Fruit fly (Drosophila melanogaster) whole organism, embryonic: ENCODE measurements around the gene bsk.

Experiments used
- BEAF-32 ChIP-seq: fragments of 200-800 bp; sonication (Bioruptor generic); optimal IDR thresholded peaks from 3 replicates; lab custom pipeline; 2017; ENCODE audit warnings: missing biosample characterization, missing genetic modification characterization, mild to moderate bottlenecking, moderate library complexity, missing genetic modification reagents
- BtbVII ChIP-seq: fragments of 200-800 bp; sonication (Bioruptor generic); optimal IDR thresholded peaks from 3 replicates; lab custom pipeline; 2017; ENCODE audit warnings: missing biosample characterization, mild to moderate bottlenecking, missing genetic modification characterization
- CG10543 ChIP-seq: fragments of 200-800 bp; sonication (Bioruptor generic); optimal IDR thresholded peaks from 3 replicates; lab custom pipeline; 2017; ENCODE audit warnings: missing biosample characterization, mild to moderate bottlenecking, missing genetic modification characterization, moderate library complexity
- CG11504 ChIP-seq: fragments of 200-800 bp; sonication (Bioruptor generic); optimal IDR thresholded peaks from 3 replicates; lab custom pipeline; 2019; ENCODE audit warnings: missing biosample characterization, mild to moderate bottlenecking, missing genetic modification characterization, moderate library complexity
- CG12155 ChIP-seq: fragments of 200-800 bp; sonication (Bioruptor generic); optimal IDR thresholded peaks from 3 replicates; lab custom pipeline; 2016; ENCODE audit warnings: missing biosample characterization, missing genetic modification characterization
- CG12219 ChIP-seq: fragments of 200-800 bp; sonication (Bioruptor generic); optimal IDR thresholded peaks from 3 replicates; lab custom pipeline; 2018; ENCODE audit warnings: missing biosample characterization, mild to moderate bottlenecking, missing genetic modification characterization
- CG13287 ChIP-seq: fragments of 200-800 bp; sonication (Bioruptor generic); IDR thresholded peaks from 2 replicates; pipeline ENCODE4 v1.3.6; 2022; ENCODE audit warnings: missing biosample characterization, missing genetic modification characterization; ENCODE audit not compliant: partially characterized antibody
- CG13775 ChIP-seq: fragments of 200-800 bp; sonication (Bioruptor generic); optimal IDR thresholded peaks from 3 replicates; lab custom pipeline; 2017; ENCODE audit warnings: missing biosample characterization, mild to moderate bottlenecking, missing genetic modification characterization
- CG14441 ChIP-seq: fragments of 200-800 bp; sonication (Bioruptor generic); IDR thresholded peaks from 2 replicates; pipeline ENCODE4 v1.3.6; 2022; ENCODE audit warnings: missing biosample characterization, missing genetic modification characterization
- CG1832 ChIP-seq: fragments of 200-800 bp; sonication (Bioruptor generic); optimal IDR thresholded peaks from 2 replicates; lab custom pipeline; 2017; ENCODE audit warnings: missing biosample characterization, mild to moderate bottlenecking, missing genetic modification characterization, inconsistent platforms
- CG2199 ChIP-seq: fragments of 200-800 bp; sonication (Bioruptor generic); IDR thresholded peaks from 3 replicates; pipeline ENCODE4 v1.3.6; 2022; ENCODE audit warnings: missing biosample characterization, missing genetic modification characterization
- CG2202 ChIP-seq: fragments of 200-800 bp; sonication (Bioruptor generic); optimal IDR thresholded peaks from 2 replicates; lab custom pipeline; 2018; ENCODE audit warnings: missing biosample characterization, mild to moderate bottlenecking, missing genetic modification characterization
- CG2678 ChIP-seq: fragments of 200-800 bp; sonication (Bioruptor generic); optimal IDR thresholded peaks from 3 replicates; lab custom pipeline; 2019; ENCODE audit warnings: missing biosample characterization, mild to moderate bottlenecking, missing genetic modification characterization, moderate library complexity
- CG2889 ChIP-seq: fragments of 200-800 bp; sonication (Bioruptor generic); IDR thresholded peaks from 3 replicates; pipeline ENCODE4 v1.3.6; 2022; ENCODE audit warnings: missing biosample characterization, missing genetic modification characterization
- CG33557 ChIP-seq: fragments of 200-800 bp; sonication (Bioruptor generic); optimal IDR thresholded peaks from 2 replicates; lab custom pipeline; 2019; ENCODE audit warnings: missing biosample characterization, mild to moderate bottlenecking, missing genetic modification characterization, moderate library complexity
- CG3726 ChIP-seq: fragments of 200-800 bp; sonication (Bioruptor generic); IDR thresholded peaks from 3 replicates; pipeline ENCODE4, ENCODE4 v1.3.6; 2022; ENCODE audit warnings: missing biosample characterization, missing genetic modification characterization
- CG4617 ChIP-seq: fragments of 200-800 bp; sonication (Bioruptor generic); optimal IDR thresholded peaks from 3 replicates; lab custom pipeline; 2016; ENCODE audit warnings: missing biosample characterization, missing genetic modification characterization, borderline replicate concordance
- CG5245 ChIP-seq: fragments of 200-800 bp; sonication (Bioruptor generic); optimal IDR thresholded peaks from 3 replicates; lab custom pipeline; 2016; ENCODE audit warnings: missing biosample characterization, missing genetic modification characterization
- CG5953 ChIP-seq: fragments of 200-800 bp; sonication (Bioruptor generic); IDR thresholded peaks from 2 replicates; pipeline ENCODE4 v1.3.6; 2022; ENCODE audit warnings: missing biosample characterization, missing genetic modification characterization
- CG7357 ChIP-seq: fragments of 200-800 bp; sonication (Bioruptor generic); IDR thresholded peaks from 3 replicates; pipeline ENCODE4 v1.3.6; 2022; ENCODE audit warnings: missing biosample characterization, missing genetic modification characterization
- CTCF ChIP-seq: fragments of 200-800 bp; sonication (Bioruptor generic); optimal IDR thresholded peaks from 2 replicates; lab custom pipeline; 2017; ENCODE audit warnings: missing biosample characterization, mild to moderate bottlenecking, missing genetic modification characterization, moderate library complexity
- CoRest ChIP-seq: fragments of 200-800 bp; sonication (Bioruptor generic); optimal IDR thresholded peaks from 3 replicates; lab custom pipeline; 2018; ENCODE audit warnings: missing biosample characterization, mild to moderate bottlenecking, missing genetic modification characterization, moderate library complexity
- Deaf1 ChIP-seq: fragments of 200-800 bp; optimal IDR thresholded peaks from 3 replicates; lab custom pipeline; 2019; ENCODE audit warnings: missing biosample characterization, mild to moderate bottlenecking, missing genetic modification characterization, moderate library complexity
- Dfd ChIP-seq, 2 experiments: fragments of >200 bp; optimal IDR thresholded peaks; 2 replicates each; lab custom pipeline; 2017; ENCODE audit warnings: missing biosample characterization in 2 of 2, missing genetic modification characterization in 2 of 2
- Drgx ChIP-seq: fragments of 200-800 bp; sonication (Bioruptor generic); IDR thresholded peaks from 2 replicates; pipeline ENCODE4 v1.3.6; 2022; ENCODE audit warnings: missing biosample characterization, missing genetic modification characterization
- E2f2 ChIP-seq: fragments of 200-800 bp; sonication (Bioruptor generic); IDR thresholded peaks from 2 replicates; pipeline ENCODE4 v1.3.6; 2022; ENCODE audit warnings: missing biosample characterization, missing genetic modification characterization
- Gug ChIP-seq: fragments of 200-800 bp; sonication (Bioruptor generic); IDR thresholded peaks from 4 replicates; pipeline ENCODE4 v1.3.6; 2022; ENCODE audit warnings: missing biosample characterization, missing genetic modification characterization
- Hr3 ChIP-seq: fragments of 200-800 bp; sonication (Bioruptor generic); optimal IDR thresholded peaks from 3 replicates; lab custom pipeline; 2016; ENCODE audit warnings: missing biosample characterization, missing genetic modification characterization
- Jarid2 ChIP-seq: fragments of 200-800 bp; sonication (Bioruptor generic); optimal IDR thresholded peaks from 3 replicates; lab custom pipeline; 2017; ENCODE audit warnings: mild to moderate bottlenecking, missing biosample characterization, missing genetic modification reagents, missing genetic modification characterization
- Max ChIP-seq: fragments of 200-800 bp; sonication (Bioruptor generic); optimal IDR thresholded peaks from 2 replicates; lab custom pipeline; 2016; ENCODE audit warnings: missing biosample characterization, mild to moderate bottlenecking, missing genetic modification characterization
- Neu2 ChIP-seq: fragments of 200-800 bp; sonication (Bioruptor generic); optimal IDR thresholded peaks from 3 replicates; lab custom pipeline; 2016; ENCODE audit warnings: missing biosample characterization, missing genetic modification characterization, borderline replicate concordance
- Nf-YC ChIP-seq: fragments of 200-800 bp; optimal IDR thresholded peaks from 3 replicates; lab custom pipeline; 2019; ENCODE audit warnings: missing biosample characterization, mild to moderate bottlenecking, missing genetic modification characterization, moderate library complexity
- Side ChIP-seq: fragments of 200-800 bp; sonication (Bioruptor generic); optimal IDR thresholded peaks from 2 replicates; lab custom pipeline; 2016; ENCODE audit warnings: missing biosample characterization, missing genetic modification characterization
- Six4 ChIP-seq: fragments of 200-800 bp; sonication (Bioruptor generic); optimal IDR thresholded peaks from 2 replicates; lab custom pipeline; 2016; ENCODE audit warnings: missing biosample characterization, missing genetic modification characterization
- ab ChIP-seq: fragments of 200-800 bp; sonication (Bioruptor generic); optimal IDR thresholded peaks from 2 replicates; lab custom pipeline; 2016; ENCODE audit warnings: missing biosample characterization, missing genetic modification characterization
- ac ChIP-seq: fragments of 200-800 bp; sonication (Bioruptor generic); optimal IDR thresholded peaks from 3 replicates; lab custom pipeline; 2017; ENCODE audit warnings: missing biosample characterization, mild to moderate bottlenecking, missing genetic modification characterization
- cad ChIP-seq: fragments of >200 bp; optimal IDR thresholded peaks from 2 replicates; lab custom pipeline; 2017; ENCODE audit warnings: missing biosample characterization, missing genetic modification characterization
- cwo ChIP-seq: fragments of 200-800 bp; sonication (Bioruptor generic); optimal IDR thresholded peaks from 3 replicates; lab custom pipeline; 2017; ENCODE audit warnings: missing biosample characterization, missing genetic modification characterization, mild to moderate bottlenecking, moderate library complexity, missing genetic modification reagents
- danr ChIP-seq: fragments of 200-800 bp; sonication (Bioruptor generic); IDR thresholded peaks from 2 replicates; pipeline ENCODE4 v1.3.6; 2022; ENCODE audit warnings: missing biosample characterization, missing genetic modification characterization
- dysf ChIP-seq: fragments of 200-800 bp; sonication (Bioruptor generic); IDR thresholded peaks from 3 replicates; pipeline ENCODE4 v1.3.6; 2022; ENCODE audit warnings: missing biosample characterization, missing genetic modification characterization
- ems ChIP-seq: fragments of 200-800 bp; sonication (Bioruptor generic); optimal IDR thresholded peaks from 3 replicates; lab custom pipeline; 2016; ENCODE audit warnings: missing biosample characterization, missing genetic modification characterization
- fd3F ChIP-seq: fragments of 200-800 bp; sonication (Bioruptor generic); optimal IDR thresholded peaks from 2 replicates; lab custom pipeline; 2018; ENCODE audit warnings: missing biosample characterization, mild to moderate bottlenecking, missing genetic modification characterization, moderate library complexity
- jing ChIP-seq: fragments of 200-800 bp; sonication (Bioruptor generic); optimal IDR thresholded peaks from 2 replicates; lab custom pipeline; 2018; ENCODE audit warnings: missing biosample characterization, mild to moderate bottlenecking, missing genetic modification characterization
- sima ChIP-seq: fragments of 200-800 bp; sonication (Bioruptor generic); optimal IDR thresholded peaks from 2 replicates; lab custom pipeline; 2016; ENCODE audit warnings: missing biosample characterization, missing genetic modification characterization
- slou ChIP-seq: fragments of 200-800 bp; sonication (Bioruptor generic); optimal IDR thresholded peaks from 3 replicates; lab custom pipeline; 2016; ENCODE audit warnings: missing biosample characterization, missing genetic modification characterization
- sob ChIP-seq: fragments of 200-800 bp; sonication (Bioruptor generic); IDR thresholded peaks from 2 replicates; pipeline ENCODE4 v1.3.6; 2022; ENCODE audit warnings: missing biosample characterization, missing genetic modification characterization
- sr ChIP-seq: fragments of 200-800 bp; sonication (Bioruptor generic); IDR thresholded peaks from 3 replicates; pipeline ENCODE4 v1.3.6; 2022; ENCODE audit warnings: missing biosample characterization, missing genetic modification characterization
- ssp ChIP-seq: fragments of 200-800 bp; sonication (Bioruptor generic); IDR thresholded peaks from 2 replicates; pipeline ENCODE4 v1.3.6; 2022; ENCODE audit warnings: missing biosample characterization, missing genetic modification characterization
- usp ChIP-seq: fragments of >200 bp; optimal IDR thresholded peaks from 2 replicates; lab custom pipeline; 2017; ENCODE audit warnings: missing biosample characterization, missing genetic modification characterization
- vfl ChIP-seq: fragments of 200-800 bp; sonication (Bioruptor generic); optimal IDR thresholded peaks from 2 replicates; lab custom pipeline; 2016; ENCODE audit warnings: missing biosample characterization, missing genetic modification characterization
- zf30C ChIP-seq: fragments of 200-800 bp; sonication (Bioruptor generic); optimal IDR thresholded peaks from 3 replicates; lab custom pipeline; 2018; ENCODE audit warnings: missing biosample characterization, mild to moderate bottlenecking, missing genetic modification characterization

bsk gene

DNA sequence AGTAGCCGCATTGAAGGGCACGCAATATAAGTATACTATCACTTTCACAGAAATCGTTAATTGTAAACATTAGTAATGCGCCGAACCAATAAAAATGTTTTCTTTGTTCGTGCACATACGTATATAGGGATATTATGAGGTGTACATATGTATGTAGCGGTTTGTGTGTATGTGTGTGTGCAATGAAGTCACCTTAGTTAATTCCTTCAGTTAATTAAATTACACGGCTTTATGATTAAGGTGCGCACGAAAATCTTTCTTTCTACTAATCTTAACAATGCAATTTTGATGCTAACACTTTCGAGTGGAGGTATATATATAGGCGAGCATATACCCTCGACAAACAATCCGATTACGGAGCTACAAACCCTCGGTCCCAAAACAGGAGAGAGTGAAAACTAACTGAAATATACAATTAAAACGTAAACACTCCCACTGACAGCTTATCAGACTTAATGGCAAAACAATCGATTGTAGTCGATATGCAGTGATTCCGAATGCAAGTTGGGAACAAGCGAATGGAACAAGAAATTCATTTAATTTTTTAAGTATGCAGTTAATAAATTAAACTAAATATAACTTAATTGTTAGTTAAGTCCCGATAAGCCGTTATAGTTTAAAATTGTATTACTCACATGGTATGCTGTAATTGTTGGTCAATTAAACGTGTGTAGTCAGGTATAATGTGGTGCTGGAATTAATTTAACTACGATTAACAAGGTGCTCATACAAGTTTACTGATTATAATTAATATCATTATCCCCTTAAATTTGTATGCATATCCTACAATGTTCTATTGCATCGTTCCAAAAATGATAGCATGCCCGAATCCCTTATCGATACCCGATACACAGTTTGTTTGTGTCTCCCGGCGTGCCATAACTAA lies 29.6 kb downstream of the bsk start, which contains the start of the genes Npc1a and Prosalpha6 (continued):
- TF ChIP-seq BEAF-32 (GFP tag; lab: Kevin White, UChicago) (peak; percentile 88), CG12219 (GFP tag; lab: Kevin White, UChicago) (no peak), CTCF (GFP tag; lab: Kevin White, UChicago) (no peak), jing (GFP tag; lab: Kevin White, UChicago) (no peak), CG2889 (GFP tag; lab: Robert Waterston, UW) (no peak), CG13775 (peak; percentile 28), ssp (GFP tag; lab: Robert Waterston, UW) (peak; percentile 68), ems (GFP tag; lab: Kevin White, UChicago) (no peak), CG3726 (GFP tag; lab: Robert Waterston, UW) (no peak), CG14441 (GFP tag; lab: Robert Waterston, UW) (no peak), Dfd (GFP tag; optimal IDR thresholded peaks at IDR 0.05; lab: Kevin White, UChicago) (no peak), CG10543 (GFP tag; lab: Kevin White, UChicago) (no peak), fd3F (GFP tag; lab: Kevin White, UChicago) (no peak), Max (GFP tag; lab: Kevin White, UChicago) (peak; percentile 43), Nf-YC (tag; lab: Kevin White, UChicago) (peak; percentile 30), zf30C (no peak), CG1832 (GFP tag; lab: Kevin White, UChicago) (no peak), Hr3 (GFP tag; lab: Kevin White, UChicago) (peak; percentile 17), slou (GFP tag; lab: Kevin White, UChicago) (no peak), Drgx (GFP tag; lab: Robert Waterston, UW) (no peak), dysf (GFP tag; lab: Robert Waterston, UW) (no peak), vfl (GFP tag; lab: Kevin White, UChicago) (no peak), CG5245 (GFP tag; lab: Kevin White, UChicago) (no peak), Neu2 (GFP tag; lab: Kevin White, UChicago) (no peak), Jarid2 (no peak), danr (GFP tag; lab: Robert Waterston, UW) (no peak), sob (no peak), cad (GFP tag; lab: Kevin White, UChicago) (no peak), CG5953 (GFP tag; lab: Robert Waterston, UW) (no peak), BtbVII (no peak), ab (GFP tag; lab: Kevin White, UChicago) (peak; percentile 20), CG2199 (GFP tag; lab: Robert Waterston, UW) (no peak), CoRest (tag; lab: Kevin White, UChicago) (no peak), ac (GFP tag; lab: Kevin White, UChicago) (no peak), CG7357 (GFP tag; lab: Robert Waterston, UW) (no peak), CG33557 (GFP tag; lab: Kevin White, UChicago) (peak; percentile 6), CG4617 (peak; percentile 11), Deaf1 (tag; lab: Kevin White, UChicago) (no peak), usp (GFP tag; lab: Kevin White, UChicago) (no peak), CG11504 (tag; lab: Kevin White, UChicago) (no peak), sr (GFP tag; lab: Robert Waterston, UW) (no peak), CG2202 (tag; lab: Kevin White, UChicago) (no peak), CG12155 (GFP tag; lab: Kevin White, UChicago) (peak; percentile 16), CG2678 (tag; lab: Kevin White, UChicago) (no peak), Side (GFP tag; lab: Kevin White, UChicago) (no peak), cwo (GFP tag; lab: Kevin White, UChicago) (no peak), Gug (GFP tag; lab: Robert Waterston, UW) (no peak), Six4 (GFP tag; lab: Kevin White, UChicago) (no peak), E2f2 (GFP tag; lab: Robert Waterston, UW) (no peak; the same call in 1 of the 2 replicates), CG13287 (GFP tag; lab: Robert Waterston, UW) (peak; percentile 62), sima (no peak)
